Fruit fly (Drosophila melanogaster) whole organism, wandering third instar larva: Measurements from ENCODE around the gene MICAL-like.

Source experiments
- Vsx2 ChIP-seq: fragments of 200-300, 225-300 bp; sonication (Bioruptor generic); optimal IDR thresholded peaks from 2 replicates; lab custom pipeline; 2018; ENCODE audit warnings: missing biosample characterization, missing genetic modification characterization; ENCODE audit not compliant: partially characterized antibody
- fru ChIP-seq: fragments of 200-800 bp; sonication (Bioruptor generic); optimal IDR thresholded peaks from 3 replicates; lab custom pipeline; 2016; ENCODE audit warnings: missing biosample characterization, mild to moderate bottlenecking, missing genetic modification characterization
- pan ChIP-seq: fragments of >200 bp; optimal IDR thresholded peaks from 2 replicates; lab custom pipeline; 2017

- TF ChIP-seq pan (lab: Kevin White, UChicago): no peak
- no peak for TF ChIP-seq fru (GFP tag; lab: Kevin White, UChicago)
- no peak for TF ChIP-seq Vsx2 (GFP tag; lab: Kevin White, UChicago)
Observed at dm6 chr3L:13019249-13019956, 4.3 kb upstream of the MICAL-like start.
